Worm (Caenorhabditis elegans) whole organism, early embryonic: ENCODE results near the gene R13D11.10.

Experiments
- ama-1 ChIP-seq: fragments of 150-350 bp; optimal IDR thresholded peaks from 2 replicates; lab custom pipeline; 2014
- ceh-13 ChIP-seq: fragments of 200-800 bp; sonication (Bioruptor generic); optimal IDR thresholded peaks from 2 replicates; lab custom pipeline; 2018; ENCODE audit warnings: mild to moderate bottlenecking, missing genetic modification characterization, missing compliant biosample characterization
- ets-7 ChIP-seq: sonication (generic microtip); optimal IDR thresholded peaks from 2 replicates; lab custom pipeline; 2016; ENCODE audit warnings: missing genotype, missing genetic modification characterization, missing compliant biosample characterization
- flt-1 ChIP-seq: fragments of 200-800 bp; sonication (Bioruptor generic); IDR thresholded peaks from 2 replicates; pipeline ENCODE4 v1.3.6; 2022; ENCODE audit warnings: missing genetic modification characterization, missing compliant biosample characterization
- hmbx-1 ChIP-seq: sonication (generic microtip); optimal IDR thresholded peaks from 2 replicates; lab custom pipeline; 2016; ENCODE audit warnings: mild to moderate bottlenecking, missing genetic modification characterization, missing compliant biosample characterization
- hmg-4 ChIP-seq: fragments of 200-800 bp; sonication (Bioruptor generic); optimal IDR thresholded peaks from 2 replicates; lab custom pipeline; 2018; ENCODE audit warnings: mild to moderate bottlenecking, missing genetic modification characterization, missing compliant biosample characterization
- pes-1 ChIP-seq: fragments of 200-800 bp; sonication (Bioruptor generic); IDR thresholded peaks from 2 replicates; pipeline ENCODE4 v1.3.6; 2022; ENCODE audit warnings: missing genetic modification reagents, missing genetic modification characterization, missing compliant biosample characterization
- tbx-37 ChIP-seq: fragments of 200-800 bp; sonication (Bioruptor generic); conservative IDR thresholded peaks from 2 replicates; pipeline ENCODE4 v1.3.6; 2022; ENCODE audit warnings: missing genetic modification reagents, missing genetic modification characterization, missing compliant biosample characterization

DNA sequence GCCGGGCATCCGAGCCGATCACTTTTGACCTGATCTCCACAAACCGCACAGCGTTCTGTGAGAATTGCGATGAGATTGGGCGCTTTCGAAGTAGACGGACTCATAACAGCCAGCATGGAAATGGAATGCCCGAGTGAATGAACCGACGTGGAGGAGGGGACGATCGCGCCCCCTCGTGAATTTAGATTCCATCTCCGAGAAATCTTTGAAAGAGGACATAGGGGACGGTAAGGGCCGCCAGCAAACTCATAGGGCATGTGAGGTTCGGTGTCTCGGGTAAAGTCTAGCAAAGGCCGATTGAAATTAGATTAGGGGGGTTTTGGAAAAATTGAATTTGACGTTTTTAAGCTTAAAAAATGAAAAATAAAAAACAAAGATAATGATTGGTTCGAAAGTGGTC lies 8.5 kb downstream of the R13D11.10 start, which contains the start of gene nhr-270:
- TF ChIP-seq ama-1 (lab: Kevin White, UChicago) (no peak), ets-7 (tag; lab: Kevin White, UChicago) (no peak), tbx-37 (GFP tag; lab: Robert Waterston, UW) (no peak), flt-1 (GFP tag; lab: Robert Waterston, UW) (no peak), hmbx-1 (no peak), hmg-4 (GFP tag; lab: Kevin White, UChicago) (no peak), pes-1 (GFP tag; lab: Robert Waterston, UW) (no peak), ceh-13 (GFP tag; lab: Kevin White, UChicago) (no peak)
